Worm (Caenorhabditis elegans) whole organism, L1 larva: ENCODE data around the gene F55A11.6.

Experiments used
- C16A3.4 ChIP-seq: fragments of 150-350 bp; optimal IDR thresholded peaks from 2 replicates; lab custom pipeline; 2014; ENCODE audit warnings: missing biosample characterization, missing genetic modification characterization
- C34B4.2 ChIP-seq: sonication (generic microtip); optimal IDR thresholded peaks from 2 replicates; lab custom pipeline; 2017; ENCODE audit warnings: mild to moderate bottlenecking, missing genetic modification characterization, missing compliant biosample characterization
- F16B12.6 ChIP-seq: fragments of 150-350 bp; optimal IDR thresholded peaks from 2 replicates; lab custom pipeline; 2014; ENCODE audit warnings: missing biosample characterization, missing genetic modification characterization
- Y116A8C.19 ChIP-seq: sonication (generic microtip); optimal IDR thresholded peaks from 2 replicates; lab custom pipeline; 2016; ENCODE audit warnings: missing compliant biosample characterization, missing genetic modification characterization, borderline replicate concordance
- aha-1 ChIP-seq: fragments of 150-350 bp; optimal IDR thresholded peaks from 2 replicates; lab custom pipeline; 2014; ENCODE audit warnings: missing biosample characterization, missing genetic modification characterization
- aly-2 ChIP-seq: fragments of 150-350 bp; optimal IDR thresholded peaks from 2 replicates; lab custom pipeline; 2014; ENCODE audit warnings: missing biosample characterization, missing genetic modification characterization
- ama-1 ChIP-seq: fragments of 150-350 bp; optimal IDR thresholded peaks from 2 replicates; lab custom pipeline; 2014
- blmp-1 ChIP-seq: fragments of 150-350 bp; optimal IDR thresholded peaks from 2 replicates; lab custom pipeline; 2014; ENCODE audit warnings: missing biosample characterization, missing genetic modification characterization
- ceh-8 ChIP-seq: fragments of 200-800 bp; sonication (Bioruptor generic); optimal IDR thresholded peaks from 2 replicates; lab custom pipeline; 2018; ENCODE audit warnings: mild to moderate bottlenecking, missing genetic modification characterization, moderate library complexity, missing compliant biosample characterization
- ceh-88 ChIP-seq: fragments of 200-800 bp; sonication (Bioruptor generic); IDR thresholded peaks from 2 replicates; pipeline ENCODE4 v1.3.6; 2022; ENCODE audit warnings: missing genetic modification characterization, missing compliant biosample characterization
- ceh-90 ChIP-seq: sonication (generic microtip); optimal IDR thresholded peaks from 2 replicates; lab custom pipeline; 2016; ENCODE audit warnings: missing genetic modification characterization, missing compliant biosample characterization
- dsc-1 ChIP-seq: sonication (generic microtip); optimal IDR thresholded peaks from 2 replicates; lab custom pipeline; 2016; ENCODE audit warnings: mild to moderate bottlenecking, missing genetic modification characterization, missing compliant biosample characterization
- efl-3 ChIP-seq: fragments of 200-800 bp; sonication (Bioruptor generic); optimal IDR thresholded peaks from 2 replicates; lab custom pipeline; 2018; ENCODE audit warnings: mild to moderate bottlenecking, missing genetic modification characterization, missing compliant biosample characterization
- egl-13 ChIP-seq: sonication (generic microtip); optimal IDR thresholded peaks from 2 replicates; lab custom pipeline; 2016; ENCODE audit warnings: missing genotype, missing genetic modification reagents, missing genetic modification characterization, missing compliant biosample characterization
- egl-27 ChIP-seq, 2 experiments: fragments of 150-350 bp in 1 of 2; sonication (generic microtip); optimal IDR thresholded peaks; 3 replicates each; lab custom pipeline; 2017 to 2018; ENCODE audit warnings: missing biosample characterization in 2 of 2, missing genetic modification characterization in 2 of 2, missing genetic modification reagents in 2 of 2
- ets-5 ChIP-seq: fragments of 200-800 bp; sonication (Bioruptor generic); IDR thresholded peaks from 2 replicates; pipeline ENCODE4 v1.3.6; 2022; ENCODE audit warnings: missing genetic modification characterization, missing compliant biosample characterization
- fkh-4 ChIP-seq: sonication (generic microtip); optimal IDR thresholded peaks from 2 replicates; lab custom pipeline; 2016; ENCODE audit warnings: missing compliant biosample characterization, missing genetic modification characterization, borderline replicate concordance
- fkh-8 ChIP-seq: sonication (generic microtip); optimal IDR thresholded peaks from 2 replicates; lab custom pipeline; 2016; ENCODE audit warnings: mild to moderate bottlenecking, missing genetic modification characterization, missing compliant biosample characterization
- fos-1 ChIP-seq: fragments of 150-350 bp; optimal IDR thresholded peaks from 2 replicates; lab custom pipeline; 2014; ENCODE audit warnings: missing biosample characterization, missing genetic modification characterization
- grh-1 ChIP-seq: fragments of 200-800 bp; sonication (Bioruptor generic); IDR thresholded peaks from 2 replicates; pipeline ENCODE4 v1.3.6; 2022; ENCODE audit warnings: missing genetic modification reagents, missing genetic modification characterization, missing compliant biosample characterization
- hlh-17 ChIP-seq: fragments of 200-800 bp; sonication (Bioruptor generic); optimal IDR thresholded peaks from 2 replicates; lab custom pipeline; 2018; ENCODE audit warnings: missing genetic modification characterization, mild to moderate bottlenecking, missing compliant biosample characterization, moderate library complexity, borderline replicate concordance
- hpl-2 ChIP-seq: fragments of 150-350 bp; optimal IDR thresholded peaks from 2 replicates; lab custom pipeline; 2014; ENCODE audit warnings: missing biosample characterization, missing genetic modification reagents, missing genetic modification characterization
- irx-1 ChIP-seq: sonication (generic microtip); optimal IDR thresholded peaks from 2 replicates; lab custom pipeline; 2016; ENCODE audit warnings: missing genetic modification characterization, missing compliant biosample characterization
- isw-1 ChIP-seq: fragments of 200-800 bp; sonication (Bioruptor generic); IDR thresholded peaks from 2 replicates; pipeline ENCODE4 v1.3.6; 2022; ENCODE audit warnings: missing genetic modification characterization, missing compliant biosample characterization
- lin-35 ChIP-seq, 2 experiments: fragments of 150-350 bp; optimal IDR thresholded peaks; 2 replicates each; lab custom pipeline; 2014; ENCODE audit warnings: missing biosample characterization in 2 of 2, missing genetic modification characterization in 2 of 2, missing genetic modification reagents in 2 of 2
- lir-3 ChIP-seq: sonication (generic microtip); optimal IDR thresholded peaks from 2 replicates; lab custom pipeline; 2016; ENCODE audit warnings: mild to moderate bottlenecking, missing genetic modification characterization, moderate library complexity, missing compliant biosample characterization; ENCODE audit not compliant: poor library complexity
- mab-9 ChIP-seq: fragments of 200-800 bp; sonication (Bioruptor generic); IDR thresholded peaks from 2 replicates; pipeline ENCODE4 v1.3.6; 2022; ENCODE audit warnings: missing genetic modification reagents, missing genetic modification characterization, missing compliant biosample characterization
- mdl-1 ChIP-seq, 2 experiments: fragments of 150-350 bp; optimal IDR thresholded peaks; 2 replicates each; lab custom pipeline; 2014 to 2017; ENCODE audit warnings: missing biosample characterization in 2 of 2, missing genetic modification characterization in 2 of 2, inconsistent platforms in 1 of 2
- mef-2 ChIP-seq: fragments of 150-350 bp; optimal IDR thresholded peaks from 2 replicates; lab custom pipeline; 2014; ENCODE audit warnings: missing biosample characterization, missing genetic modification characterization
- mep-1 ChIP-seq: fragments of 150-350 bp; optimal IDR thresholded peaks from 2 replicates; lab custom pipeline; 2014; ENCODE audit warnings: missing biosample characterization, missing genetic modification characterization
- nhr-11 ChIP-seq: fragments of 150-350 bp; optimal IDR thresholded peaks from 2 replicates; lab custom pipeline; 2014; ENCODE audit warnings: missing biosample characterization, missing genetic modification characterization
- nhr-19 ChIP-seq: fragments of 200-800 bp; sonication (Bioruptor generic); conservative IDR thresholded peaks from 2 replicates; pipeline ENCODE4 v1.3.6; 2022; ENCODE audit warnings: missing genetic modification characterization, missing compliant biosample characterization
- nhr-237 ChIP-seq: fragments of 150-350 bp; optimal IDR thresholded peaks from 2 replicates; lab custom pipeline; 2014; ENCODE audit warnings: missing biosample characterization, missing genetic modification characterization
- nhr-28 ChIP-seq: fragments of 150-350 bp; optimal IDR thresholded peaks from 2 replicates; lab custom pipeline; 2014; ENCODE audit warnings: missing biosample characterization, missing genetic modification characterization
- nhr-47 ChIP-seq: sonication (generic microtip); optimal IDR thresholded peaks from 2 replicates; lab custom pipeline; 2016; ENCODE audit warnings: mild to moderate bottlenecking, missing genetic modification characterization, moderate library complexity, missing compliant biosample characterization
- nhr-71 ChIP-seq: sonication (generic microtip); optimal IDR thresholded peaks from 2 replicates; lab custom pipeline; 2016; ENCODE audit warnings: mild to moderate bottlenecking, missing genetic modification characterization, moderate library complexity, missing compliant biosample characterization
- nhr-77 ChIP-seq: fragments of 150-350 bp; optimal IDR thresholded peaks from 2 replicates; lab custom pipeline; 2014; ENCODE audit warnings: missing biosample characterization, missing genetic modification characterization
- nhr-84 ChIP-seq: sonication (generic microtip); optimal IDR thresholded peaks from 2 replicates; lab custom pipeline; 2017; ENCODE audit warnings: missing biosample characterization, missing genetic modification characterization
- nhr-85 ChIP-seq: sonication (generic microtip); peaks from one replicate; lab custom pipeline; 2016; ENCODE audit warnings: missing genetic modification characterization, inconsistent platforms, missing compliant biosample characterization
- pag-3 ChIP-seq: sonication (generic microtip); optimal IDR thresholded peaks from 2 replicates; lab custom pipeline; 2017; ENCODE audit warnings: missing genetic modification characterization, mild to moderate bottlenecking, missing compliant biosample characterization, antibody characterized with exemption, borderline replicate concordance; ENCODE audit not compliant: insufficient read depth
- pax-3 ChIP-seq: fragments of 200-800 bp; sonication (Bioruptor generic); optimal IDR thresholded peaks from 2 replicates; lab custom pipeline; 2018; ENCODE audit warnings: mild to moderate bottlenecking, missing genetic modification characterization, moderate library complexity, missing compliant biosample characterization
- snpc-4 ChIP-seq: fragments of 150-350 bp; optimal IDR thresholded peaks from 2 replicates; lab custom pipeline; 2014; ENCODE audit warnings: missing biosample characterization, missing genetic modification characterization
- snu-23 ChIP-seq: sonication (generic microtip); optimal IDR thresholded peaks from 2 replicates; lab custom pipeline; 2016; ENCODE audit warnings: missing genetic modification characterization, missing compliant biosample characterization
- sox-4 ChIP-seq: sonication (generic microtip); optimal IDR thresholded peaks from 2 replicates; lab custom pipeline; 2016; ENCODE audit warnings: missing genetic modification characterization, missing compliant biosample characterization
- sptf-1 ChIP-seq: fragments of 150-350 bp; optimal IDR thresholded peaks from 2 replicates; lab custom pipeline; 2014; ENCODE audit warnings: missing biosample characterization, missing genetic modification characterization
- swsn-7 ChIP-seq: sonication (generic microtip); optimal IDR thresholded peaks from 2 replicates; lab custom pipeline; 2016; ENCODE audit warnings: missing genetic modification characterization, missing compliant biosample characterization
- tlp-1 ChIP-seq: fragments of 150-350 bp; optimal IDR thresholded peaks from 2 replicates; lab custom pipeline; 2014; ENCODE audit warnings: missing biosample characterization, missing genetic modification characterization
- unc-30 ChIP-seq: sonication (generic microtip); optimal IDR thresholded peaks from 2 replicates; lab custom pipeline; 2017; ENCODE audit warnings: missing biosample characterization, missing genetic modification characterization
- unc-62 ChIP-seq: fragments of 150-350 bp; optimal IDR thresholded peaks from 2 replicates; lab custom pipeline; 2014; ENCODE audit warnings: missing biosample characterization, missing genetic modification reagents, missing genetic modification characterization
- vab-15 ChIP-seq: sonication (generic microtip); optimal IDR thresholded peaks from 2 replicates; lab custom pipeline; 2017; ENCODE audit warnings: missing genotype, mild to moderate bottlenecking, missing genetic modification characterization, missing compliant biosample characterization
- xbp-1 ChIP-seq: sonication (generic microtip); optimal IDR thresholded peaks from 2 replicates; lab custom pipeline; 2016; ENCODE audit warnings: missing genetic modification characterization, missing compliant biosample characterization
- zip-4 ChIP-seq: fragments of 200-800 bp; sonication (Bioruptor generic); optimal IDR thresholded peaks from 2 replicates; lab custom pipeline; 2018; ENCODE audit warnings: mild to moderate bottlenecking, missing genetic modification characterization, moderate library complexity, missing compliant biosample characterization
- ztf-4 ChIP-seq: fragments of 150-350 bp; optimal IDR thresholded peaks from 2 replicates; lab custom pipeline; 2014; ENCODE audit warnings: missing biosample characterization, missing genetic modification characterization

Gene F55A11.6

ce11 chrV:11764373-11764954 lies 12.2 kb upstream of the F55A11.6 start, which contains the start of the genes F55A11.1 and syx-5 (continued):
- peak; percentile 83 for TF ChIP-seq nhr-11 (tag; lab: Kevin White, UChicago)
- TF ChIP-seq nhr-47 (tag; lab: Kevin White, UChicago): peak; percentile 98
- TF ChIP-seq Y116A8C.19 (tag; lab: Kevin White, UChicago): no peak
- peak; percentile 81 for TF ChIP-seq efl-3 (GFP tag; lab: Kevin White, UChicago)
- TF ChIP-seq fos-1 (tag; lab: Kevin White, UChicago): peak; percentile 68
- peak; percentile 50 for TF ChIP-seq hpl-2
- TF ChIP-seq mef-2 (tag; lab: Kevin White, UChicago): no peak
- peak; percentile 69 for TF ChIP-seq lir-3 (tag; lab: Kevin White, UChicago)
- peak; percentile 88 for TF ChIP-seq ceh-88 (GFP tag; lab: Robert Waterston, UW)
- peak; percentile 91 for TF ChIP-seq fkh-8
- TF ChIP-seq ztf-4: peak; percentile 89
- TF ChIP-seq nhr-28 (tag; lab: Kevin White, UChicago): peak; percentile 58
- peak; percentile 98 for TF ChIP-seq dsc-1
- TF ChIP-seq isw-1: peak; percentile 94
- peak; percentile 97 for TF ChIP-seq snu-23
- TF ChIP-seq ets-5 (GFP tag; lab: Robert Waterston, UW): no peak
- TF ChIP-seq egl-13 (tag; lab: Kevin White, UChicago): peak; percentile 90
- no peak for TF ChIP-seq nhr-84 (tag; lab: Kevin White, UChicago)
- peak; percentile 70 for TF ChIP-seq C34B4.2 (tag; lab: Kevin White, UChicago)
- TF ChIP-seq nhr-85 (tag; lab: Kevin White, UChicago): peak; percentile 98
- TF ChIP-seq hlh-17 (GFP tag; lab: Kevin White, UChicago): no peak
- TF ChIP-seq C16A3.4 (tag; lab: Kevin White, UChicago): peak; percentile 50
- no peak for TF ChIP-seq aha-1
- peak; percentile 95 for TF ChIP-seq sox-4 (tag; lab: Kevin White, UChicago)
- peak; percentile 65 for TF ChIP-seq ceh-90 (tag; lab: Kevin White, UChicago)
- peak; percentile 97 for TF ChIP-seq nhr-71 (tag; lab: Kevin White, UChicago)
- peak; percentile 28 for TF ChIP-seq unc-30
- peak; percentile 93 for TF ChIP-seq mep-1
- peak; percentile 96 for TF ChIP-seq swsn-7
- TF ChIP-seq snpc-4: peak; percentile 81
- peak in 1 of 2 experiments; percentile 72 for TF ChIP-seq mdl-1 (tag; optimal IDR thresholded peaks at IDR 0.05; lab: Kevin White, UChicago)
- TF ChIP-seq pax-3 (tag; lab: Kevin White, UChicago): peak; percentile 88
- TF ChIP-seq blmp-1 (tag; lab: Kevin White, UChicago): peak; percentile 37
- TF ChIP-seq unc-62: no peak
- peak; percentile 92 for TF ChIP-seq zip-4 (GFP tag; lab: Kevin White, UChicago)
- TF ChIP-seq ceh-8: peak; percentile 92
- TF ChIP-seq nhr-77 (tag; lab: Kevin White, UChicago): peak; percentile 74
- TF ChIP-seq aly-2: peak; percentile 86
- TF ChIP-seq lin-35 (GFP tag; optimal IDR thresholded peaks at IDR 0.05; lab: Kevin White, UChicago): peak; percentile 78 to 79
- TF ChIP-seq pag-3 (tag; lab: Kevin White, UChicago): no peak
- no peak for TF ChIP-seq egl-27 (tag; optimal IDR thresholded peaks at IDR 0.05; lab: Kevin White, UChicago)
- TF ChIP-seq xbp-1 (tag; lab: Kevin White, UChicago): peak; percentile 100
- TF ChIP-seq nhr-237: peak; percentile 50
- TF ChIP-seq sptf-1 (tag; lab: Kevin White, UChicago): no peak
- peak; percentile 92 for TF ChIP-seq grh-1 (GFP tag; lab: Robert Waterston, UW)
- TF ChIP-seq irx-1: peak; percentile 98
- TF ChIP-seq tlp-1: no peak
- peak; percentile 87 for TF ChIP-seq mab-9 (GFP tag; lab: Robert Waterston, UW)
- peak; percentile 22 for TF ChIP-seq F16B12.6 (tag; lab: Kevin White, UChicago)
- peak; percentile 82 for TF ChIP-seq fkh-4 (tag; lab: Kevin White, UChicago)
- TF ChIP-seq ama-1: no peak
- TF ChIP-seq nhr-19 (GFP tag; lab: Robert Waterston, UW): peak; percentile 95
- peak; percentile 40 for TF ChIP-seq vab-15
